Worm (Caenorhabditis elegans) whole organism, L2 larva: Measurements from ENCODE around the gene R160.10.

Source experiments
- C34F6.9 ChIP-seq: fragments of 150-350 bp; optimal IDR thresholded peaks from 2 replicates; lab custom pipeline; 2014; ENCODE audit warnings: missing biosample characterization, missing genetic modification characterization
- R02D3.7 ChIP-seq: fragments of 150-350 bp; optimal IDR thresholded peaks from 2 replicates; lab custom pipeline; 2014; ENCODE audit warnings: missing biosample characterization, missing genetic modification characterization
- ZK546.5 ChIP-seq: sonication (generic microtip); optimal IDR thresholded peaks from 2 replicates; lab custom pipeline; 2017; ENCODE audit warnings: missing biosample characterization, missing genetic modification characterization
- elt-1 ChIP-seq: fragments of 150-350 bp; optimal IDR thresholded peaks from 2 replicates; lab custom pipeline; 2014; ENCODE audit warnings: missing biosample characterization, missing genetic modification characterization
- elt-3 ChIP-seq: sonication (generic microtip); optimal IDR thresholded peaks from 2 replicates; lab custom pipeline; 2017; ENCODE audit warnings: missing biosample characterization, missing genetic modification characterization
- fos-1 ChIP-seq: fragments of 150-350 bp; optimal IDR thresholded peaks from 2 replicates; lab custom pipeline; 2014; ENCODE audit warnings: missing biosample characterization, missing genetic modification characterization
- lin-13 ChIP-seq: fragments of 150-350 bp; optimal IDR thresholded peaks from 2 replicates; lab custom pipeline; 2014; ENCODE audit warnings: missing biosample characterization, missing genetic modification reagents, missing genetic modification characterization
- lsy-2 ChIP-seq, 2 experiments: fragments of 150-350 bp in 1 of 2; sonication (generic microtip) in 1 of 2; optimal IDR thresholded peaks; 2 replicates each; lab custom pipeline; 2014 to 2017; ENCODE audit warnings: missing biosample characterization in 2 of 2, missing genetic modification characterization in 2 of 2
- nhr-237 ChIP-seq: fragments of 150-350 bp; optimal IDR thresholded peaks from 2 replicates; lab custom pipeline; 2014; ENCODE audit warnings: missing biosample characterization, missing genetic modification characterization
- nhr-77 ChIP-seq: fragments of 150-350 bp; optimal IDR thresholded peaks from 2 replicates; lab custom pipeline; 2014; ENCODE audit warnings: missing biosample characterization, missing genetic modification characterization
- peb-1 ChIP-seq: fragments of 150-350 bp; optimal IDR thresholded peaks from 2 replicates; lab custom pipeline; 2014; ENCODE audit warnings: missing biosample characterization, missing genetic modification characterization
- unc-39 ChIP-seq: fragments of 150-350 bp; optimal IDR thresholded peaks from 2 replicates; lab custom pipeline; 2014; ENCODE audit warnings: missing biosample characterization, missing genetic modification characterization
- ztf-4 ChIP-seq: fragments of 150-350 bp; optimal IDR thresholded peaks from 2 replicates; lab custom pipeline; 2014; ENCODE audit warnings: missing biosample characterization, missing genetic modification characterization

- no peak for TF ChIP-seq unc-39
- TF ChIP-seq nhr-77 (tag; lab: Kevin White, UChicago): no peak
- no peak for TF ChIP-seq elt-1 (tag; lab: Kevin White, UChicago)
- no peak for TF ChIP-seq elt-3
- no peak for TF ChIP-seq C34F6.9 (tag; lab: Kevin White, UChicago)
- TF ChIP-seq ztf-4: no peak
- no peak for TF ChIP-seq ZK546.5
- TF ChIP-seq fos-1 (tag; lab: Kevin White, UChicago): no peak
- TF ChIP-seq peb-1 (tag; lab: Kevin White, UChicago): no peak
- no peak for TF ChIP-seq lin-13
- TF ChIP-seq R02D3.7 (tag; lab: Kevin White, UChicago): no peak
- no peak for TF ChIP-seq lsy-2 (tag; optimal IDR thresholded peaks at IDR 0.05; lab: Kevin White, UChicago)
- no peak for TF ChIP-seq nhr-237
Observed at ce11 chrX:4371988-4372387, 4.7 kb upstream of the R160.10 start, which contains the start of gene R160.14.
